Worm (Caenorhabditis elegans) whole organism, L4 larva: Measurements from ENCODE around the gene amt-1.
A peak's percentile ranks its signal among the peaks of the same experiment; 100 is the strongest.

Source experiments
- F26F4.8 ChIP-seq: fragments of 200-800 bp; sonication (Bioruptor generic); conservative IDR thresholded peaks from 2 replicates; pipeline ENCODE4 v1.3.6; 2022; ENCODE audit warnings: missing genetic modification characterization, missing compliant biosample characterization
- F37D6.2 ChIP-seq: sonication (generic microtip); optimal IDR thresholded peaks from 2 replicates; lab custom pipeline; 2016; ENCODE audit warnings: mild to moderate bottlenecking, missing genetic modification characterization, missing compliant biosample characterization
- R02D3.7 ChIP-seq: fragments of 150-350 bp; sonication (generic microtip); optimal IDR thresholded peaks from 3 replicates; lab custom pipeline; 2014; ENCODE audit warnings: missing biosample characterization, missing genetic modification characterization
- Y48G9A.11 ChIP-seq: fragments of 200-800 bp; sonication (Bioruptor generic); IDR thresholded peaks from 2 replicates; pipeline ENCODE4 v1.3.6; 2022; ENCODE audit warnings: missing genetic modification reagents, missing genetic modification characterization, missing compliant biosample characterization
- Y75B8A.6 ChIP-seq: fragments of 200-800 bp; sonication (Bioruptor generic); IDR thresholded peaks from 2 replicates; pipeline ENCODE4 v1.3.6; 2022; ENCODE audit warnings: missing genetic modification reagents, missing genetic modification characterization, missing compliant biosample characterization
- aha-1 ChIP-seq: fragments of 150-350 bp; peaks from one replicate; lab custom pipeline; 2014; ENCODE audit warnings: missing biosample characterization, missing genetic modification characterization
- aly-2 ChIP-seq: sonication (generic microtip); optimal IDR thresholded peaks from 2 replicates; lab custom pipeline; 2018; ENCODE audit warnings: missing biosample characterization, missing genetic modification characterization
- ceh-32 ChIP-seq: sonication (generic microtip); optimal IDR thresholded peaks from 2 replicates; lab custom pipeline; 2016; ENCODE audit warnings: mild to moderate bottlenecking, missing genetic modification characterization, missing compliant biosample characterization; ENCODE audit not compliant: poor library complexity
- ceh-62 ChIP-seq: sonication (generic microtip); optimal IDR thresholded peaks from 2 replicates; lab custom pipeline; 2017; ENCODE audit warnings: missing biosample characterization, missing genetic modification characterization
- ceh-82 ChIP-seq: sonication (generic microtip); optimal IDR thresholded peaks from 2 replicates; lab custom pipeline; 2017; ENCODE audit warnings: missing biosample characterization, missing genetic modification characterization
- cey-2 ChIP-seq: sonication (generic microtip); optimal IDR thresholded peaks from 3 replicates; lab custom pipeline; 2017; ENCODE audit warnings: missing genetic modification characterization, mild to moderate bottlenecking, missing compliant biosample characterization, antibody characterized with exemption, borderline replicate concordance; ENCODE audit not compliant: insufficient read depth
- ctbp-1 ChIP-seq: fragments of 200-800 bp; sonication (Bioruptor generic); IDR thresholded peaks from 2 replicates; pipeline ENCODE4 v1.3.6; 2022; ENCODE audit warnings: missing genetic modification reagents, missing genetic modification characterization, missing compliant biosample characterization
- daf-12 ChIP-seq: fragments of 150-350 bp; optimal IDR thresholded peaks from 2 replicates; lab custom pipeline; 2014; ENCODE audit warnings: missing biosample characterization, missing genetic modification reagents, missing genetic modification characterization
- egl-27 ChIP-seq: sonication (generic microtip); optimal IDR thresholded peaks from 3 replicates; lab custom pipeline; 2017; ENCODE audit warnings: missing biosample characterization, missing genetic modification reagents, missing genetic modification characterization
- egl-43 ChIP-seq: fragments of 200-800 bp; sonication (Bioruptor generic); IDR thresholded peaks from 2 replicates; pipeline ENCODE4 v1.3.6; 2022; ENCODE audit warnings: missing genetic modification reagents, missing genetic modification characterization, missing compliant biosample characterization
- fkh-10 ChIP-seq: fragments of 150-350 bp; optimal IDR thresholded peaks from 2 replicates; lab custom pipeline; 2014; ENCODE audit warnings: missing biosample characterization, missing genetic modification reagents, missing genetic modification characterization
- fos-1 ChIP-seq: fragments of 150-350 bp; optimal IDR thresholded peaks from 2 replicates; lab custom pipeline; 2014; ENCODE audit warnings: missing biosample characterization, missing genetic modification characterization
- gei-8 ChIP-seq: fragments of 200-800 bp; sonication (Bioruptor generic); optimal IDR thresholded peaks from 2 replicates; lab custom pipeline; 2018; ENCODE audit warnings: mild to moderate bottlenecking, missing genetic modification characterization, missing compliant biosample characterization
- hif-1 ChIP-seq, 2 experiments: sonication (generic microtip); optimal IDR thresholded peaks; 2 replicates each; lab custom pipeline; 2016 to 2017; ENCODE audit warnings: missing compliant biosample characterization in 2 of 2, missing genetic modification characterization in 2 of 2, missing genetic modification reagents in 2 of 2, missing genotype in 2 of 2, mild to moderate bottlenecking in 1 of 2
- hlh-30 ChIP-seq: sonication (generic microtip); optimal IDR thresholded peaks from 2 replicates; lab custom pipeline; 2017; ENCODE audit warnings: antibody characterized with exemption, mild to moderate bottlenecking, missing genetic modification characterization, missing compliant biosample characterization; ENCODE audit not compliant: insufficient read depth
- lin-15B ChIP-seq: fragments of 150-350 bp; sonication (generic microtip); optimal IDR thresholded peaks from 3 replicates; lab custom pipeline; 2014; ENCODE audit warnings: missing biosample characterization, missing genetic modification characterization
- lin-39 ChIP-seq: fragments of 150-350 bp; optimal IDR thresholded peaks from 2 replicates; lab custom pipeline; 2014; ENCODE audit warnings: missing biosample characterization, missing genetic modification reagents, missing genetic modification characterization
- madf-9 ChIP-seq: fragments of 200-800 bp; sonication (Bioruptor generic); conservative IDR thresholded peaks from 2 replicates; pipeline ENCODE4 v1.3.6; 2022; ENCODE audit warnings: missing genetic modification reagents, missing genetic modification characterization, missing compliant biosample characterization
- mdl-1 ChIP-seq, 2 experiments: fragments of 150-350 bp in 1 of 2; sonication (generic microtip) in 1 of 2; optimal IDR thresholded peaks; 2 replicates each; lab custom pipeline; 2014 to 2017; ENCODE audit warnings: missing biosample characterization in 2 of 2, missing genetic modification characterization in 2 of 2
- mep-1 ChIP-seq: fragments of 150-350 bp; sonication (generic microtip); optimal IDR thresholded peaks from 3 replicates; lab custom pipeline; 2014; ENCODE audit warnings: missing biosample characterization, missing genetic modification characterization
- mxl-3 ChIP-seq: fragments of 200-800 bp; sonication (Bioruptor generic); optimal IDR thresholded peaks from 2 replicates; lab custom pipeline; 2018; ENCODE audit warnings: mild to moderate bottlenecking, missing genetic modification characterization, missing compliant biosample characterization
- nhr-10 ChIP-seq: fragments of 150-350 bp; optimal IDR thresholded peaks from 2 replicates; lab custom pipeline; 2014; ENCODE audit warnings: missing biosample characterization, missing genetic modification characterization
- nhr-111 ChIP-seq: fragments of 200-800 bp; sonication (Bioruptor generic); optimal IDR thresholded peaks from 2 replicates; lab custom pipeline; 2018; ENCODE audit warnings: mild to moderate bottlenecking, missing genetic modification characterization, missing compliant biosample characterization
- nhr-25 ChIP-seq: sonication (generic microtip); optimal IDR thresholded peaks from 2 replicates; lab custom pipeline; 2017; ENCODE audit warnings: missing genetic modification characterization, mild to moderate bottlenecking, missing compliant biosample characterization, antibody characterized with exemption, moderate library complexity, borderline replicate concordance; ENCODE audit not compliant: insufficient read depth
- nhr-41 ChIP-seq: fragments of 200-800 bp; sonication (Bioruptor generic); IDR thresholded peaks from 2 replicates; pipeline ENCODE4 v1.3.6; 2022; ENCODE audit warnings: missing genetic modification reagents, missing genetic modification characterization, missing compliant biosample characterization
- nhr-48 ChIP-seq: sonication (generic microtip); optimal IDR thresholded peaks from 2 replicates; lab custom pipeline; 2016; ENCODE audit warnings: mild to moderate bottlenecking, missing genetic modification characterization, missing compliant biosample characterization
- nhr-6 ChIP-seq: fragments of 150-350 bp; optimal IDR thresholded peaks from 2 replicates; lab custom pipeline; 2014; ENCODE audit warnings: missing biosample characterization, missing genetic modification characterization
- pha-4 ChIP-seq, 2 experiments: fragments of 150-350 bp in 1 of 2; fragments of 200-800 bp in 1 of 2; sonication (Bioruptor generic) in 1 of 2; IDR thresholded peaks in 1 of 2; optimal IDR thresholded peaks in 1 of 2; 2 replicates each; pipeline versions ENCODE4 v1.3.6 to Lab custom; 2014 to 2022; ENCODE audit warnings: missing genetic modification characterization in 2 of 2, missing genetic modification reagents in 2 of 2, missing biosample characterization in 1 of 2, missing compliant biosample characterization in 1 of 2
- php-3 ChIP-seq: fragments of 200-800 bp; sonication (Bioruptor generic); IDR thresholded peaks from 2 replicates; pipeline ENCODE4 v1.3.6; 2022; ENCODE audit warnings: missing genetic modification reagents, missing genetic modification characterization, missing compliant biosample characterization
- saeg-2 ChIP-seq: fragments of 200-800 bp; sonication (Bioruptor generic); IDR thresholded peaks from 2 replicates; pipeline ENCODE4 v1.3.6; 2022; ENCODE audit warnings: missing genetic modification reagents, missing genetic modification characterization, missing compliant biosample characterization
- snpc-1.2 ChIP-seq: fragments of 200-800 bp; sonication (Bioruptor generic); IDR thresholded peaks from 2 replicates; pipeline ENCODE4 v1.3.6; 2022; ENCODE audit warnings: missing genetic modification reagents, missing genetic modification characterization, missing compliant biosample characterization
- spr-1 ChIP-seq: sonication (generic microtip); optimal IDR thresholded peaks from 2 replicates; lab custom pipeline; 2016; ENCODE audit warnings: mild to moderate bottlenecking, missing genetic modification characterization, missing compliant biosample characterization
- spr-3 ChIP-seq: fragments of 200-800 bp; sonication (Bioruptor generic); optimal IDR thresholded peaks from 2 replicates; lab custom pipeline; 2018; ENCODE audit warnings: mild to moderate bottlenecking, missing genetic modification characterization, missing compliant biosample characterization
- tra-1 ChIP-seq: fragments of 200-800 bp; sonication (Bioruptor generic); IDR thresholded peaks from 2 replicates; pipeline ENCODE4 v1.3.6; 2022; ENCODE audit warnings: missing genetic modification reagents, missing genetic modification characterization, missing compliant biosample characterization
- unc-39 ChIP-seq: sonication (generic microtip); optimal IDR thresholded peaks from 2 replicates; lab custom pipeline; 2017; ENCODE audit warnings: missing biosample characterization, missing genetic modification characterization
- unc-62 ChIP-seq, 3 experiments: fragments of 150-350 bp in 1 of 3; sonication (generic microtip); optimal IDR thresholded peaks in 2 of 3; peaks in 1 of 3; 1 replicate in 1 of 3; 2 replicates in 2 of 3; lab custom pipeline; 2014 to 2017; ENCODE audit warnings: missing biosample characterization in 3 of 3, missing genetic modification characterization in 3 of 3, missing genetic modification reagents in 3 of 3, missing genotype in 1 of 3
- zag-1 ChIP-seq: fragments of 150-350 bp; optimal IDR thresholded peaks from 2 replicates; lab custom pipeline; 2014; ENCODE audit warnings: missing biosample characterization, missing genetic modification characterization
- zip-11 ChIP-seq: fragments of 200-800 bp; sonication (Bioruptor generic); IDR thresholded peaks from 2 replicates; pipeline ENCODE4 v1.3.6; 2022; ENCODE audit warnings: missing genetic modification characterization, missing compliant biosample characterization
- ztf-7 ChIP-seq: fragments of 150-350 bp; optimal IDR thresholded peaks from 2 replicates; lab custom pipeline; 2014; ENCODE audit warnings: missing biosample characterization, missing genetic modification characterization

The amt-1 gene

ce11 chrX:4556028-4556427 lies 15.2 kb upstream of the amt-1 start:
- TF ChIP-seq F37D6.2 (tag; lab: Kevin White, UChicago) (no peak), egl-43 (peak; percentile 40; the same call in 1 of the 2 replicates), daf-12 (tag; lab: Kevin White, UChicago) (no peak), php-3 (GFP tag; lab: Robert Waterston, UW) (no peak), R02D3.7 (tag; lab: Kevin White, UChicago) (no peak), aly-2 (tag; lab: Kevin White, UChicago) (no peak), mxl-3 (GFP tag; lab: Kevin White, UChicago) (no peak), lin-15B (tag; lab: Kevin White, UChicago) (no peak), mep-1 (tag; lab: Kevin White, UChicago) (no peak), hif-1 (tag; optimal IDR thresholded peaks at IDR 0.05; lab: Kevin White, UChicago) (no peak), nhr-25 (tag; lab: Kevin White, UChicago) (peak; percentile 11), ceh-32 (tag; lab: Kevin White, UChicago) (no peak), fos-1 (tag; lab: Kevin White, UChicago) (no peak), snpc-1.2 (no peak)

ce11 chrX:4561863-4562262 lies 9.4 kb upstream of the amt-1 start, which contains the start of gene C05E11.6:
C05E11.6 (plus strand) TSS chrX:4562163.
- TF ChIP-seq spr-1 (tag; lab: Kevin White, UChicago) (no peak), fos-1 (tag; lab: Kevin White, UChicago) (no peak), lin-39 (tag; lab: Kevin White, UChicago) (no peak), saeg-2 (no peak), mep-1 (tag; lab: Kevin White, UChicago) (no peak), egl-43 (no peak), egl-27 (no peak), nhr-10 (tag; lab: Kevin White, UChicago) (no peak), madf-9 (no peak), nhr-48 (tag; lab: Kevin White, UChicago) (no peak), ctbp-1 (GFP tag; lab: Robert Waterston, UW) (no peak), F26F4.8 (GFP tag; lab: Robert Waterston, UW) (no peak), gei-8 (GFP tag; lab: Kevin White, UChicago) (no peak), fkh-10 (GFP tag; lab: Kevin White, UChicago) (no peak), Y48G9A.11 (no peak), ceh-62 (tag; lab: Kevin White, UChicago) (no peak)

- TF ChIP-seq hlh-30 (tag; lab: Kevin White, UChicago) = peak; percentile 29
- no peak for TF ChIP-seq spr-3 (GFP tag; lab: Kevin White, UChicago)
- peak in 1 of 2 experiments; percentile 57 for TF ChIP-seq unc-62 (GFP tag; optimal IDR thresholded peaks at IDR 0.05 in 1 of 2; lab: Kevin White, UChicago)
- no peak for TF ChIP-seq unc-62 (tag; optimal IDR thresholded peaks at IDR 0.05; lab: Kevin White, UChicago)
- peak; percentile 78 for TF ChIP-seq aha-1 (tag; lab: Kevin White, UChicago)
Measured at ce11 chrX:4562288-4562687, 8.9 kb upstream of the amt-1 start.

ce11 chrX:4564717-4565316 lies 6.4 kb upstream of the amt-1 start, which contains the start of gene amt-4:
amt-4 (plus strand) TSS chrX:4565302.
- TF ChIP-seq zip-11 (GFP tag; lab: Robert Waterston, UW) (no peak), egl-43 (no peak), ztf-7 (tag; lab: Kevin White, UChicago) (no peak), cey-2 (tag; lab: Kevin White, UChicago) (no peak), gei-8 (GFP tag; lab: Kevin White, UChicago) (no peak), nhr-111 (GFP tag; lab: Kevin White, UChicago) (no peak), ceh-82 (tag; lab: Kevin White, UChicago) (no peak), mdl-1 (tag; optimal IDR thresholded peaks at IDR 0.05; lab: Kevin White, UChicago) (peak in 1 of 2 experiments; percentile 86), ctbp-1 (GFP tag; lab: Robert Waterston, UW) (no peak), unc-39 (tag; lab: Kevin White, UChicago) (no peak), pha-4 (GFP tag; IDR thresholded peaks at IDR 0.05; lab: Robert Waterston, UW) (no peak), pha-4 (tag; optimal IDR thresholded peaks at IDR 0.05; lab: Kevin White, UChicago) (no peak), tra-1 (GFP tag; lab: Robert Waterston, UW) (peak; percentile 48; the same call in 1 of the 2 replicates), spr-1 (tag; lab: Kevin White, UChicago) (no peak), zag-1 (tag; lab: Kevin White, UChicago) (no peak), Y75B8A.6 (GFP tag; lab: Robert Waterston, UW) (no peak), nhr-6 (tag; lab: Kevin White, UChicago) (no peak), nhr-48 (tag; lab: Kevin White, UChicago) (peak; percentile 90), nhr-41 (GFP tag; lab: Robert Waterston, UW) (no peak)
